Fruit fly (Drosophila melanogaster) whole organism, embryonic: ENCODE measurements around the gene Scm.

Experiments used
- Atf6 ChIP-seq: fragments of 200-800 bp; sonication (Bioruptor generic); IDR thresholded peaks from 2 replicates; pipeline ENCODE4 v1.3.6; 2022; ENCODE audit warnings: missing biosample characterization, missing genetic modification characterization
- BtbVII ChIP-seq: fragments of 200-800 bp; sonication (Bioruptor generic); optimal IDR thresholded peaks from 3 replicates; lab custom pipeline; 2017; ENCODE audit warnings: missing biosample characterization, mild to moderate bottlenecking, missing genetic modification characterization
- CG10147 ChIP-seq: fragments of 200-800 bp; sonication (Bioruptor generic); optimal IDR thresholded peaks from 2 replicates; lab custom pipeline; 2019; ENCODE audit warnings: missing biosample characterization, mild to moderate bottlenecking, missing genetic modification characterization, moderate library complexity
- CG10267 ChIP-seq: fragments of 200-800 bp; sonication (Bioruptor generic); optimal IDR thresholded peaks from 2 replicates; lab custom pipeline; 2018; ENCODE audit warnings: missing biosample characterization, mild to moderate bottlenecking, missing genetic modification characterization, moderate library complexity
- CG11085 ChIP-seq: fragments of 200-800 bp; sonication (Bioruptor generic); IDR thresholded peaks from 2 replicates; pipeline ENCODE4 v1.3.6; 2022; ENCODE audit warnings: missing biosample characterization, missing genetic modification characterization
- CG11093 ChIP-seq: fragments of 200-800 bp; sonication (Bioruptor generic); IDR thresholded peaks from 3 replicates; pipeline ENCODE4 v1.3.6; 2022; ENCODE audit warnings: missing biosample characterization, missing genetic modification characterization
- CG11456 ChIP-seq: fragments of 200-800 bp; sonication (Bioruptor generic); IDR thresholded peaks from 3 replicates; pipeline ENCODE4 v1.3.6; 2022; ENCODE audit warnings: missing biosample characterization, missing genetic modification characterization
- CG12071 ChIP-seq: fragments of 200-800 bp; sonication (Bioruptor generic); optimal IDR thresholded peaks from 3 replicates; lab custom pipeline; 2018; ENCODE audit warnings: missing biosample characterization, mild to moderate bottlenecking, missing genetic modification characterization
- CG12219 ChIP-seq: fragments of 200-800 bp; sonication (Bioruptor generic); optimal IDR thresholded peaks from 3 replicates; lab custom pipeline; 2018; ENCODE audit warnings: missing biosample characterization, mild to moderate bottlenecking, missing genetic modification characterization
- CG13424 ChIP-seq: fragments of 200-800 bp; sonication (Bioruptor generic); optimal IDR thresholded peaks from 2 replicates; lab custom pipeline; 2019; ENCODE audit warnings: missing biosample characterization, mild to moderate bottlenecking, missing genetic modification characterization, moderate library complexity
- CG1603 ChIP-seq: fragments of 200-800 bp; sonication (Bioruptor generic); optimal IDR thresholded peaks from 2 replicates; lab custom pipeline; 2019; ENCODE audit warnings: missing biosample characterization, mild to moderate bottlenecking, missing genetic modification characterization, moderate library complexity
- CG31388 ChIP-seq: fragments of 200-800 bp; sonication (Bioruptor generic); optimal IDR thresholded peaks from 2 replicates; lab custom pipeline; 2016; ENCODE audit warnings: missing biosample characterization, missing genetic modification characterization
- CG3163 ChIP-seq: fragments of 200-800 bp; sonication (Bioruptor generic); optimal IDR thresholded peaks from 3 replicates; lab custom pipeline; 2016; ENCODE audit warnings: missing biosample characterization, missing genetic modification characterization
- CG4328 ChIP-seq: fragments of 200-800 bp; sonication (Bioruptor generic); optimal IDR thresholded peaks from 3 replicates; lab custom pipeline; 2017; ENCODE audit warnings: missing biosample characterization, missing genetic modification reagents, missing genetic modification characterization
- CG6791 ChIP-seq: fragments of 200-800 bp; sonication (Bioruptor generic); IDR thresholded peaks from 3 replicates; pipeline ENCODE4 v1.3.6; 2022; ENCODE audit warnings: missing biosample characterization, missing genetic modification characterization; ENCODE audit not compliant: partially characterized antibody
- CG7987 ChIP-seq: fragments of 200-800 bp; sonication (Bioruptor generic); optimal IDR thresholded peaks from 2 replicates; lab custom pipeline; 2018; ENCODE audit warnings: missing biosample characterization, mild to moderate bottlenecking, missing genetic modification characterization, moderate library complexity
- CG8924 ChIP-seq: fragments of 200-800 bp; optimal IDR thresholded peaks from 3 replicates; lab custom pipeline; 2019; ENCODE audit warnings: missing biosample characterization, mild to moderate bottlenecking, missing genetic modification characterization, moderate library complexity
- CG9215 ChIP-seq: fragments of 200-800 bp; sonication (Bioruptor generic); IDR thresholded peaks from 2 replicates; pipeline ENCODE4 v1.3.6; 2022; ENCODE audit warnings: missing biosample characterization, missing genetic modification characterization
- D ChIP-seq, 2 experiments: fragments of 200-800 bp in 1 of 2; fragments of >200 bp in 1 of 2; sonication (Bioruptor generic) in 1 of 2; optimal IDR thresholded peaks; 2 replicates in 1 of 2; 3 replicates in 1 of 2; lab custom pipeline; 2017; ENCODE audit warnings: mild to moderate bottlenecking in 1 of 2, missing biosample characterization in 1 of 2, missing genetic modification characterization in 1 of 2, missing genetic modification reagents in 1 of 2
- Drgx ChIP-seq: fragments of 200-800 bp; sonication (Bioruptor generic); IDR thresholded peaks from 2 replicates; pipeline ENCODE4 v1.3.6; 2022; ENCODE audit warnings: missing biosample characterization, missing genetic modification characterization
- Mad ChIP-seq: fragments of 200-800 bp; sonication (Bioruptor generic); optimal IDR thresholded peaks from 2 replicates; lab custom pipeline; 2016; ENCODE audit warnings: missing biosample characterization, missing genetic modification characterization
- Med ChIP-seq: fragments of 200-800 bp; sonication (Bioruptor generic); peaks from one replicate; lab custom pipeline; 2016; ENCODE audit warnings: missing biosample characterization, missing genetic modification characterization, mild to moderate bottlenecking, inconsistent platforms, moderate library complexity
- Nf-YB ChIP-seq: fragments of 200-800 bp; sonication (Bioruptor generic); optimal IDR thresholded peaks from 3 replicates; lab custom pipeline; 2019; ENCODE audit warnings: missing biosample characterization, mild to moderate bottlenecking, missing genetic modification characterization, moderate library complexity
- Opbp ChIP-seq: fragments of 200-800 bp; sonication (Bioruptor generic); IDR thresholded peaks from 3 replicates; pipeline ENCODE4 v1.3.6; 2022; ENCODE audit warnings: missing biosample characterization, missing genetic modification characterization; ENCODE audit not compliant: partially characterized antibody
- Optix ChIP-seq: fragments of 200-800 bp; sonication (Bioruptor generic); IDR thresholded peaks from 3 replicates; pipeline ENCODE4 v1.3.6; 2022; ENCODE audit warnings: missing biosample characterization, missing genetic modification characterization
- Usf ChIP-seq: fragments of 200-800 bp; sonication (Bioruptor generic); optimal IDR thresholded peaks from 2 replicates; lab custom pipeline; 2017; ENCODE audit warnings: missing genotype, missing biosample characterization, missing genetic modification characterization
- ap ChIP-seq: fragments of 200-800 bp; sonication (Bioruptor generic); IDR thresholded peaks from 2 replicates; pipeline ENCODE4 v1.3.6; 2022; ENCODE audit warnings: missing biosample characterization, missing genetic modification characterization
- ara ChIP-seq: fragments of 200-800 bp; sonication (Bioruptor generic); IDR thresholded peaks from 2 replicates; pipeline ENCODE4 v1.3.6; 2022; ENCODE audit warnings: missing biosample characterization, missing genetic modification characterization
- croc ChIP-seq: fragments of 200-800 bp; sonication (Bioruptor generic); conservative IDR thresholded peaks from 3 replicates; pipeline ENCODE4 v1.3.6; 2022; ENCODE audit warnings: missing biosample characterization, missing genetic modification characterization
- dm ChIP-seq: fragments of 200-800 bp; sonication (Bioruptor generic); optimal IDR thresholded peaks from 3 replicates; lab custom pipeline; 2016; ENCODE audit warnings: missing biosample characterization, missing genetic modification characterization
- dmrt11E ChIP-seq: fragments of 200-800 bp; sonication (Bioruptor generic); optimal IDR thresholded peaks from 3 replicates; lab custom pipeline; 2018; ENCODE audit warnings: missing biosample characterization, mild to moderate bottlenecking, missing genetic modification characterization, moderate library complexity
- ftz-f1 ChIP-seq: fragments of 200-800 bp; sonication (Bioruptor generic); optimal IDR thresholded peaks from 2 replicates; lab custom pipeline; 2016; ENCODE audit warnings: missing biosample characterization, missing genetic modification characterization
- grn ChIP-seq: fragments of 200-800 bp; sonication (Bioruptor generic); optimal IDR thresholded peaks from 3 replicates; lab custom pipeline; 2017; ENCODE audit warnings: missing biosample characterization, missing genetic modification characterization
- gro ChIP-seq: fragments of 200-800 bp; sonication (Bioruptor generic); optimal IDR thresholded peaks from 2 replicates; lab custom pipeline; 2016; ENCODE audit warnings: missing biosample characterization, missing genetic modification characterization
- hth ChIP-seq: fragments of >200 bp; optimal IDR thresholded peaks from 2 replicates; lab custom pipeline; 2017; ENCODE audit warnings: inconsistent platforms
- ind ChIP-seq: fragments of 200-800 bp; sonication (Bioruptor generic); optimal IDR thresholded peaks from 3 replicates; lab custom pipeline; 2016; ENCODE audit warnings: missing biosample characterization, missing genetic modification characterization
- inv ChIP-seq: fragments of 200-800 bp; sonication (Bioruptor generic); IDR thresholded peaks from 2 replicates; pipeline ENCODE4 v1.3.6; 2022; ENCODE audit warnings: missing biosample characterization, missing genetic modification characterization; ENCODE audit not compliant: partially characterized antibody
- kah ChIP-seq: fragments of 200-800 bp; sonication (Bioruptor generic); optimal IDR thresholded peaks from 2 replicates; lab custom pipeline; 2018; ENCODE audit warnings: missing biosample characterization, mild to moderate bottlenecking, missing genetic modification characterization
- mld ChIP-seq: fragments of 200-800 bp; sonication (Bioruptor generic); IDR thresholded peaks from 3 replicates; pipeline ENCODE4 v1.3.6; 2022; ENCODE audit warnings: missing biosample characterization, missing genetic modification characterization; ENCODE audit not compliant: partially characterized antibody
- scrt ChIP-seq: fragments of 200-800 bp; sonication (Bioruptor generic); optimal IDR thresholded peaks from 2 replicates; lab custom pipeline; 2018; ENCODE audit warnings: missing biosample characterization, mild to moderate bottlenecking, missing genetic modification characterization, moderate library complexity
- tap ChIP-seq: fragments of 200-800 bp; optimal IDR thresholded peaks from 3 replicates; lab custom pipeline; 2019; ENCODE audit warnings: missing biosample characterization, mild to moderate bottlenecking, missing genetic modification characterization, moderate library complexity
- tll ChIP-seq, 2 experiments: fragments of 200-800 bp in 1 of 2; fragments of >200 bp in 1 of 2; sonication (Bioruptor generic) in 1 of 2; optimal IDR thresholded peaks; 2 replicates each; lab custom pipeline; 2017 to 2019; ENCODE audit warnings: missing biosample characterization in 2 of 2, missing genetic modification characterization in 2 of 2, mild to moderate bottlenecking in 1 of 2, moderate library complexity in 1 of 2
- trem ChIP-seq: fragments of 200-800 bp; optimal IDR thresholded peaks from 3 replicates; lab custom pipeline; 2019; ENCODE audit warnings: missing biosample characterization, mild to moderate bottlenecking, missing genetic modification characterization, moderate library complexity
- twi ChIP-seq: fragments of 200-800 bp; optimal IDR thresholded peaks from 2 replicates; lab custom pipeline; 2019; ENCODE audit warnings: missing biosample characterization, mild to moderate bottlenecking, missing genetic modification characterization, moderate library complexity
- vnd ChIP-seq: fragments of 200-800 bp; sonication (Bioruptor generic); IDR thresholded peaks from 3 replicates; pipeline ENCODE4 v1.3.6; 2022; ENCODE audit warnings: missing biosample characterization, missing genetic modification characterization; ENCODE audit not compliant: partially characterized antibody

Scm gene

dm6 chr3R:9628607-9629006 is 8.8 kb downstream of the Scm start (continued):
- TF ChIP-seq CG7987: no peak
- TF ChIP-seq hth: no peak
- peak; percentile 66 for TF ChIP-seq dm
- TF ChIP-seq Nf-YB: peak; percentile 9
- peak; percentile 16 for TF ChIP-seq CG8924
- TF ChIP-seq CG10267 (tag; lab: Kevin White, UChicago): peak; percentile 3
- TF ChIP-seq ap (GFP tag; lab: Robert Waterston, UW): no peak
- no peak for TF ChIP-seq inv (GFP tag; lab: Robert Waterston, UW)
- no peak for TF ChIP-seq dmrt11E (tag; lab: Kevin White, UChicago)
- TF ChIP-seq Mad: no peak
- no peak for TF ChIP-seq CG10147 (GFP tag; lab: Kevin White, UChicago)
- TF ChIP-seq ftz-f1: no peak
- no peak for TF ChIP-seq Usf
- no peak for TF ChIP-seq CG3163 (GFP tag; lab: Kevin White, UChicago)
- TF ChIP-seq CG31388 (GFP tag; lab: Kevin White, UChicago): no peak
- TF ChIP-seq croc (GFP tag; lab: Robert Waterston, UW): no peak
- no peak for TF ChIP-seq tap (tag; lab: Kevin White, UChicago)
- peak; percentile 56 for TF ChIP-seq CG1603
- no peak for TF ChIP-seq CG11085 (GFP tag; lab: Robert Waterston, UW)
- TF ChIP-seq vnd (GFP tag; lab: Robert Waterston, UW): no peak
- TF ChIP-seq gro (GFP tag; lab: Kevin White, UChicago): peak; percentile 4
- peak; percentile 33; the same call in 1 of the 3 replicates for TF ChIP-seq Opbp (GFP tag; lab: Robert Waterston, UW)
- peak in 1 of 2 experiments; percentile 3 for TF ChIP-seq tll (GFP tag; optimal IDR thresholded peaks at IDR 0.05; lab: Kevin White, UChicago)
- peak; percentile 38 for TF ChIP-seq trem (tag; lab: Kevin White, UChicago)
- TF ChIP-seq CG9215 (GFP tag; lab: Robert Waterston, UW): no peak

DNA sequence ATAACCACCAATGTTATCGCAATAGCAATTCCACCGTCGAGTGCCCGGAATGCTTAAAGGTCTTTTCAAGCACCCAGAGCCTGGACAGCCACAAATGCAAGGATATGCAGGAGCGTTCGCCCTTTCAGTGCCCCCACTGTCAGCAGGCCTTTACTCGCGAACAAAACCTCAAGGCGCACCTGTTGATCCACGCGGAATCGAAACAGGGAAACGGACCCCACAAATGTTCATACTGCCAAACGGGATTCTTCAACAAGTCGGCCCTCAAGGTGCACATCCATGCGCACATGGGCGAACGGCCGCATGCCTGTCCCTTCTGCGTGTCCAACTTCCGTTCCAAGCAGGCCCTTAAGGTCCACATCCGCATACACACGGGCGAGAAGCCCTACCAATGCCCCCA is 9.4 kb downstream of the Scm start:
- peak; percentile 23; the same call in 1 of the 2 replicates for TF ChIP-seq Atf6 (GFP tag; lab: Robert Waterston, UW)
- TF ChIP-seq mld (GFP tag; lab: Robert Waterston, UW): 0 out of 3 replicates have a peak, but pooled peaks have one; percentile 18
- TF ChIP-seq D (optimal IDR thresholded peaks at IDR 0.05; lab: Kevin White, UChicago): peak; percentile 13
- no peak for TF ChIP-seq D (GFP tag; optimal IDR thresholded peaks at IDR 0.05; lab: Kevin White, UChicago)
- TF ChIP-seq CG6791: 0 out of 3 replicates have a peak, but pooled peaks have one; percentile 34
- no peak for TF ChIP-seq CG12219
- no peak for TF ChIP-seq CG12071
- peak; percentile 67 for TF ChIP-seq Med (GFP tag; lab: Kevin White, UChicago)
- TF ChIP-seq CG11093 (GFP tag; lab: Robert Waterston, UW): 0 out of 3 replicates have a peak, but pooled peaks have one; percentile 22
- no peak for TF ChIP-seq grn (GFP tag; lab: Kevin White, UChicago)
- no peak for TF ChIP-seq twi (tag; lab: Kevin White, UChicago)
- TF ChIP-seq kah (GFP tag; lab: Kevin White, UChicago): peak; percentile 68
- peak; percentile 40 for TF ChIP-seq scrt (GFP tag; lab: Kevin White, UChicago)
- TF ChIP-seq BtbVII: no peak
- TF ChIP-seq CG11456 (GFP tag; lab: Robert Waterston, UW): 0 out of 3 replicates have a peak, but pooled peaks have one; percentile 41
- 0 out of 2 replicates have a peak, but pooled peaks have one; percentile 13 for TF ChIP-seq Drgx
- no peak for TF ChIP-seq CG4328 (GFP tag; lab: Kevin White, UChicago)
- TF ChIP-seq Optix (GFP tag; lab: Robert Waterston, UW): 0 out of 3 replicates have a peak, but pooled peaks have one; percentile 21
- TF ChIP-seq ara (GFP tag; lab: Robert Waterston, UW): 0 out of 2 replicates have a peak, but pooled peaks have one; percentile 25
- no peak for TF ChIP-seq CG13424 (tag; lab: Kevin White, UChicago)
- no peak for TF ChIP-seq ind (GFP tag; lab: Kevin White, UChicago)
